Fruit fly (Drosophila melanogaster): ENCODE results near the gene CG42728.

CG42728 gene

DNA sequence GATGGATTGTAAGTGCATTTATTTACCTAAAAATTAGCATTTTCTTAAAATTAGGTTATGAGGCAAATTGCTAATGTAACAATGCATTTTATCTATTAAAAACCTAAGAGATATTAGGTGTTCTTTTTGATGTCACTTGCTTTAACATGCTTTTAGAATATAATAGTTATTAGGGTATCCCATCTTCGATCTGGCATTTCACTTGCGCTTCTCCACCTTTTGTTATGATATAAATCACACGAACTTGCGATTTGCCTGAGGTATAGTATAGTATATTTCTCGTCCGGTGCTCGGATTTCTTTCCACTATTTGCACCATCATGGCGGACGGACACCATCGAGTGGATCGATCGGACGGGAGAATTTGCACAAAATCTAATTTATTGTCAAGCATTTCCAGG is 2.1 kb upstream of the CG42728 start:
- TF ChIP-seq woc (GFP tag; optimal IDR thresholded peaks at IDR 0.05) (no peak), usp (GFP tag; optimal IDR thresholded peaks at IDR 0.05) (no peak), psq (GFP tag; optimal IDR thresholded peaks at IDR 0.05) (no peak), Vsx2 (GFP tag; optimal IDR thresholded peaks at IDR 0.05; ENCODE audit: partially characterized antibody) (no peak), ey (GFP tag; optimal IDR thresholded peaks at IDR 0.05) (no peak), Dif (GFP tag; optimal IDR thresholded peaks at IDR 0.05; ENCODE audit: partially characterized antibody) (no peak), jim (GFP tag; optimal IDR thresholded peaks at IDR 0.05) (no peak), CrebA (GFP tag; optimal IDR thresholded peaks at IDR 0.05; ENCODE audit: borderline replicate concordance) (no peak), Mio (GFP tag; optimal IDR thresholded peaks at IDR 0.05) (no peak), Sp1 (GFP tag; optimal IDR thresholded peaks at IDR 0.05) (no peak), br (GFP tag; optimal IDR thresholded peaks at IDR 0.05) (no peak), Rel (GFP tag; optimal IDR thresholded peaks at IDR 0.05) (no peak), Rel (tag; optimal IDR thresholded peaks at IDR 0.05) (no peak), foxo (GFP tag; optimal IDR thresholded peaks at IDR 0.05) (no peak)

DNA sequence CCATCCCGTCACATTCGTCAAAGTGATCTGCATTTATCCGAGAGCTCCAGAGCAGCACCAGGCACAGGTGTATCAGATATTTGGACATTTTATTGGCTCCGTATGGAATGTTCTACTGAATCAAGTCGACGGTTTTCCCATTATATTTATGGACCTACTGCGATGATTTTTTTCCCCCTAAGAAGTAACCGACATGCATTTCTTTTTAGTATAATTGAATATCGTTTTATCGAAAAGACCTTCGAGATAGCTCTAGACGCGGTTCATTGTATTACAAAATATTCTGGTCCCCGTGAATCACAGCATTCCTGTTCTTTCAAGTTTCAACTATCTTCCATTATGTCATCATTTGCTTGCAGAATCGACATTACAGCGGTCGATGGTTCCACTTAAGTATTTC is 1.1 kb upstream of the CG42728 start, which contains the start of gene obst-H:
Gene obst-H (minus strand): TSS at position 101 of the 400 bp plus-strand sequence.
- no peak for TF ChIP-seq Hnf4 (GFP tag; optimal IDR thresholded peaks at IDR 0.05)
- TF ChIP-seq CG32264 (GFP tag; optimal IDR thresholded peaks at IDR 0.05): no peak
- no peak for TF ChIP-seq fru (GFP tag; optimal IDR thresholded peaks at IDR 0.05)
- TF ChIP-seq rgr (GFP tag; optimal IDR thresholded peaks at IDR 0.05): no peak

DNA sequence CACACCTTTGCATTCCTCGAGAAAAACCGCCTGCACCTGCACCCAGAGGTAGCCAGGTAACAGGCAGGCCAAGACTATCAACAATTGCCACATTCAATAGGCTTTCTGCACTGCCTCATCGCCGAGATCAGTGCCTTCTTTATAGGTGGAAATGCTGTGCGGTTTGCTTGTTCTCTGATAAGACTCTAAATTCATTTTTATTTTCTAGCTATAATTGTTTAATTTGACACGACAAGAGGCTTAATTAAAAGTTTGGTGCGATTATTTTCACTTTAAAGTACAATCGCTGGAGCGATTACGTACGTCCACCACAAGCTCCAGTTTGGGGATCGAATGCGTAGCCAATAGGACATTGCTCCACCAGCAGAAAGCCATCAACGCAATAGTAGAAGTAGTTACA is 580 bp downstream of the CG42728 start, which contains the start of gene CG42729:
Gene CG42729 (minus strand): TSS at position 101 of the 400 bp plus-strand sequence.
- no peak for TF ChIP-seq sv (GFP tag; optimal IDR thresholded peaks at IDR 0.05)
- TF ChIP-seq fru (GFP tag; optimal IDR thresholded peaks at IDR 0.05): no peak
- no peak for TF ChIP-seq Dif (GFP tag; optimal IDR thresholded peaks at IDR 0.05; ENCODE audit: partially characterized antibody)
- TF ChIP-seq Mio (GFP tag; optimal IDR thresholded peaks at IDR 0.05): no peak
- no peak for TF ChIP-seq Abd-B (GFP tag; optimal IDR thresholded peaks at IDR 0.05)
- no peak for TF ChIP-seq Hnf4 (GFP tag; optimal IDR thresholded peaks at IDR 0.05)
- no peak for TF ChIP-seq dmrt93B (GFP tag; optimal IDR thresholded peaks at IDR 0.05)

DNA sequence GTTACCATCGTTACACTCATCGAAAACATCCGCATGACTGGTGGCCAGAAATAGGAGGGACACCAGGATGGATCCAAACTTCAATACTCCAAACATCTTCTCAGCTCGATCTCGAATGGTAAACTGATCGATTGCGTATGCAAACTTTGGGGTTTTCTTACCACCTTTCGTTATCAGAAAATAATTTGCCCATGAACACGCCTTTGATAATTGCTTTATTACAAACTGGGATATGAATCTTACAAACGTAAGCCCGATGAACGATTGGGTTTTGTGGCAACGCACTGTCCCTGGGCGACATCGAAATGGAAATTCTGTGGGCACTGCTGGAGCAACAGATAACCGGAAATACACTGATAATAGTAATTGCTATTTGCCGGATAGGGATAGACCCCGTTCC is 1.3 kb downstream of the CG42728 start, which contains the start of gene CG33985:
Gene CG33985 (minus strand): TSS at position 101 of the 400 bp plus-strand sequence.
- no peak for TF ChIP-seq CrebA (GFP tag; optimal IDR thresholded peaks at IDR 0.05; ENCODE audit: borderline replicate concordance)
- TF ChIP-seq sage (GFP tag; optimal IDR thresholded peaks at IDR 0.05): no peak
- no peak for TF ChIP-seq rgr (GFP tag; optimal IDR thresholded peaks at IDR 0.05)
- no peak for TF ChIP-seq Sp1 (GFP tag; optimal IDR thresholded peaks at IDR 0.05)
- no peak for TF ChIP-seq Rel (GFP tag; optimal IDR thresholded peaks at IDR 0.05)
- no peak for TF ChIP-seq Rel (tag; optimal IDR thresholded peaks at IDR 0.05)
- TF ChIP-seq brk (GFP tag; optimal IDR thresholded peaks at IDR 0.05): no peak

DNA sequence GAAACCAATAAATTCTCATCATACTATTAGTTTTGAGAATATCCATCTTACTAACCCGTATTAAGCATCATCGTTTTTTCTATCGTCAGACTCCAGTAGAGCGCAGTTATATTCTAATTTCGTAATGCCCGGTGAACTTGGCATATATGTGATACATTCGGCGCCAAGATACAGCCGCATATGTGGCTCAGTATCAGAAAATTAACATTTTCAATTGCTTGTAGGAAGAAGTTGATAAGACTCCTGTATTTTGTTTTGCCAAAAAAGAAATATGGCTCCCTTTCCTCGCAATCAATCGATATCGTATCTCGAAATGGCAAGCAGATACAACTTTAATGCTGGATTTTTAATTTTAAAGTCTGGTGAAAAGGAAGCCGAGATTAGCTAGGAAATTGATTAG is 2.8 kb downstream of the CG42728 start, which contains the start of gene CG33986:
Gene CG33986 (minus strand): TSS at position 101 of the 400 bp plus-strand sequence.
- no peak for TF ChIP-seq fru (GFP tag; optimal IDR thresholded peaks at IDR 0.05)

DNA sequence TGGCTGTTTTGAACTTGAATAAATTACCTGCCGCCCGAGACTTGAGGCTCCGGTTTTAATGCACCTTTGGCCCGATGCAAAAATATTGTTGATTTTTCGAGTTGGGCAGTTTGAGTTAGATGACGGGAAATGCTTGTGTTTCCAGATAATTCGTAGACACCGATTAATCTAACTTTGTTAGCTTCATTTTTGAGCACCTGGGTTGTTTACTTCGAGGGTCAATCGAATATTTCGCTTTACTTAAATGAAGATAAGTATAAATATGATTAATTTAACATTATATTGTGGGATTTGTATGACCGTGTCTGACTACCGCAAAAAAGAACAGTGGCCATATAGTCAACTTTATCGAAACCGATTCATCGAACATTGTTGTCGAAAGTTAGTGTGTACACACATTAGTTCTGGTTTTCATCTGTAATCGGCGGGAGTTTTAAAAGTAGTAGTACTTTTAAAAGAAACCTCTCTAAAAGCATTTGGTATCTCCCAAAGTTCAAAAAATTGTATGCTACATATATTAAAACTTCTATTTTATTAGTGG is 4.1 kb downstream of the CG42728 start, which contains the start of gene CG7945:
Gene CG7945 (minus strand): TSS at position 332 of the 541 bp plus-strand sequence.
- no peak for TF ChIP-seq ey (GFP tag; optimal IDR thresholded peaks at IDR 0.05)
- TF ChIP-seq Hnf4 (GFP tag; optimal IDR thresholded peaks at IDR 0.05): peak; percentile 5
- TF ChIP-seq psq (GFP tag; optimal IDR thresholded peaks at IDR 0.05): no peak
- peak; percentile 47 for TF ChIP-seq Rel (GFP tag; optimal IDR thresholded peaks at IDR 0.05)
- TF ChIP-seq Rel (tag; optimal IDR thresholded peaks at IDR 0.05): peak; percentile 99
- peak; percentile 48 for TF ChIP-seq sage (GFP tag; optimal IDR thresholded peaks at IDR 0.05)

DNA sequence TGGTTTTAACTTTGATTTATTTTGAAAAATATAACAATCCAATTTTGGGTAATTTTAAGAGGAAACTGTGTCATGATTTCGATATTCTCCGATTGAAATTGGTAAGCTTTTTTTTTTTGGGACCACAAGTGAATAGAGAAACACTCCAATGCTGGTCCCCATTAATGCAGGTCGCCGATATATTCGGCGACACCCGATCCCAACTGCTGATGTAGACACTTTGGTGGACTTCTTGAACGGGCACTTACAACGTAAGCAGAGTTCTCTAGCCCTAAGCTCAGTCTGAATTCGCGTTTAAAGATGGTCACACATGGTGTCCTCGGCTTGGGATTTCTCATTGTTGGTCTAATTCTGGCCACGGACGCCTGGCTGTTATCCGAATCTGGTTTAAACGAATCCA is 7.7 kb downstream of the CG42728 start, which contains the start of gene yellow-k:
Gene yellow-k (plus strand): TSS at position 301 of the 400 bp plus-strand sequence.
- no peak for TF ChIP-seq N (GFP tag; optimal IDR thresholded peaks at IDR 0.05)
- TF ChIP-seq GATAd (GFP tag; optimal IDR thresholded peaks at IDR 0.05): no peak
- no peak for TF ChIP-seq Hr78 (GFP tag; optimal IDR thresholded peaks at IDR 0.05)
- TF ChIP-seq CG9705 (GFP tag; optimal IDR thresholded peaks at IDR 0.05): no peak
- TF ChIP-seq Hnf4 (GFP tag; optimal IDR thresholded peaks at IDR 0.05): no peak
- no peak for TF ChIP-seq CrebA (GFP tag; optimal IDR thresholded peaks at IDR 0.05; ENCODE audit: borderline replicate concordance)
- no peak for TF ChIP-seq brk (GFP tag; optimal IDR thresholded peaks at IDR 0.05)
- no peak for TF ChIP-seq Dif (GFP tag; optimal IDR thresholded peaks at IDR 0.05; ENCODE audit: partially characterized antibody)

All from whole organism, wandering third instar larva.